Fruit fly (Drosophila melanogaster) whole organism, pupa: Measurements from ENCODE around the gene bab1.

ENCODE experiments used
- CG17806 ChIP-seq: fragments of 200-800 bp; sonication (Bioruptor generic); optimal IDR thresholded peaks from 2 replicates; lab custom pipeline; 2018; ENCODE audit warnings: missing biosample characterization, mild to moderate bottlenecking, missing genetic modification characterization, moderate library complexity
- CG8159 ChIP-seq: fragments of 200-800 bp; sonication (Bioruptor generic); optimal IDR thresholded peaks from 3 replicates; lab custom pipeline; 2018; ENCODE audit warnings: missing biosample characterization, mild to moderate bottlenecking, missing genetic modification characterization, moderate library complexity
- CG9948 ChIP-seq: fragments of 200-800 bp; sonication (Bioruptor generic); optimal IDR thresholded peaks from 2 replicates; lab custom pipeline; 2018; ENCODE audit warnings: missing biosample characterization, mild to moderate bottlenecking, missing genetic modification characterization, moderate library complexity
- Ets98B ChIP-seq: fragments of 200-800 bp; sonication (Bioruptor generic); IDR thresholded peaks from 2 replicates; pipeline ENCODE4 v1.3.6; 2022; ENCODE audit warnings: missing biosample characterization, missing genetic modification characterization
- Snoo ChIP-seq: fragments of 200-800 bp; sonication (Bioruptor generic); optimal IDR thresholded peaks from 3 replicates; lab custom pipeline; 2017; ENCODE audit warnings: missing biosample characterization, mild to moderate bottlenecking, missing genetic modification characterization, inconsistent platforms
- gl ChIP-seq: fragments of 200-800 bp; sonication (Bioruptor generic); optimal IDR thresholded peaks from 2 replicates; lab custom pipeline; 2018; ENCODE audit warnings: missing biosample characterization, mild to moderate bottlenecking, missing genetic modification characterization
- rn ChIP-seq: fragments of 200-800 bp; sonication (Bioruptor generic); IDR thresholded peaks from 2 replicates; pipeline ENCODE4 v1.3.6; 2022; ENCODE audit warnings: missing biosample characterization, missing genetic modification characterization

DNA sequence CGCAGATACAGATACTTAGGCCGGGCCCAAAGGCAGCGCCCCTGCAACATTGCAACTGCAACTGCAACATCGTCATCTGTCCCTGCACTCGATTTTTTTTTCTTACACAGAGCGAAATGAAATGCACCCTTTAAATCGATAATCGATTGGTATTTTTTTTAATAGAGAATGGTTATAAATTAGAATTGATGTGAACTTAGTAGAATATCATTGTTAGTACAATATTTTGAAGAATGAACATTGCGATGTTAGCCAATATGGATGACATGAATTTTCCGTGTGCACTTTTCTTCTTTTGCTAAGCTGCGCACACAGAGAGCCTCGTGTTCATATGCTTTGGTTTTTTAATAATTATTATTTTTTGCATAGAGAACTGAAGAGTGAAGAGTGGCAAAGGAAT is 11.6 kb downstream of the bab1 start:
- TF ChIP-seq Snoo (tag; lab: Kevin White, UChicago): peak; percentile 49
- TF ChIP-seq CG8159 (tag; lab: Kevin White, UChicago): peak; percentile 88
- peak; percentile 76 for TF ChIP-seq rn (GFP tag; lab: Robert Waterston, UW)
- TF ChIP-seq Ets98B (GFP tag; lab: Robert Waterston, UW): peak; percentile 66
- peak; percentile 91 for TF ChIP-seq CG17806 (tag; lab: Kevin White, UChicago)
- TF ChIP-seq gl: peak; percentile 71
- peak; percentile 89 for TF ChIP-seq CG9948 (tag; lab: Kevin White, UChicago)
